Fruit fly (Drosophila melanogaster) whole organism, adult: ENCODE results near the gene CG32795.

ENCODE experiments used
- CG11617 ChIP-seq: fragments of 200-800 bp; sonication (Bioruptor generic); optimal IDR thresholded peaks from 2 replicates; lab custom pipeline; 2017; ENCODE audit warnings: mild to moderate bottlenecking, missing biosample characterization, missing genetic modification reagents, missing genetic modification characterization
- CG12768 ChIP-seq: fragments of 200-800 bp; sonication (Bioruptor generic); optimal IDR thresholded peaks from 2 replicates; lab custom pipeline; 2017; ENCODE audit warnings: missing biosample characterization, missing genetic modification characterization, mild to moderate bottlenecking, moderate library complexity, missing genetic modification reagents
- CG14711 ChIP-seq: fragments of 200-800 bp; sonication (Bioruptor generic); optimal IDR thresholded peaks from 2 replicates; lab custom pipeline; 2018; ENCODE audit warnings: missing biosample characterization, mild to moderate bottlenecking, missing genetic modification characterization, moderate library complexity
- CG1620 ChIP-seq: fragments of 200-800 bp; sonication (Bioruptor generic); optimal IDR thresholded peaks from 2 replicates; lab custom pipeline; 2016; ENCODE audit warnings: missing biosample characterization, missing genetic modification characterization
- CG33017 ChIP-seq: fragments of 200-800 bp; sonication (Bioruptor generic); optimal IDR thresholded peaks from 2 replicates; lab custom pipeline; 2018; ENCODE audit warnings: missing biosample characterization, mild to moderate bottlenecking, missing genetic modification characterization, moderate library complexity
- CG5204 ChIP-seq: fragments of 200-800 bp; sonication (Bioruptor generic); optimal IDR thresholded peaks from 2 replicates; lab custom pipeline; 2016; ENCODE audit warnings: missing biosample characterization, missing genetic modification characterization
- CG7045 ChIP-seq: fragments of 200-800 bp; sonication (Bioruptor generic); optimal IDR thresholded peaks from 2 replicates; lab custom pipeline; 2017; ENCODE audit warnings: missing biosample characterization, mild to moderate bottlenecking, missing genetic modification characterization
- CG7101 ChIP-seq: fragments of 200-800 bp; sonication (Bioruptor generic); optimal IDR thresholded peaks from 2 replicates; lab custom pipeline; 2018; ENCODE audit warnings: missing biosample characterization, mild to moderate bottlenecking, missing genetic modification characterization, moderate library complexity
- Clk ChIP-seq: fragments of 200-800 bp; sonication (Bioruptor generic); optimal IDR thresholded peaks from 2 replicates; lab custom pipeline; 2017; ENCODE audit warnings: missing biosample characterization, missing genetic modification characterization
- Crg-1 ChIP-seq: fragments of 200-800 bp; sonication (Bioruptor generic); optimal IDR thresholded peaks from 2 replicates; lab custom pipeline; 2016; ENCODE audit warnings: missing biosample characterization, missing genetic modification characterization
- Hr96 ChIP-seq: fragments of 200-800 bp; sonication (Bioruptor generic); optimal IDR thresholded peaks from 2 replicates; lab custom pipeline; 2016; ENCODE audit warnings: missing biosample characterization, missing genetic modification characterization
- Mnt ChIP-seq: fragments of 200-800 bp; sonication (Bioruptor generic); optimal IDR thresholded peaks from 2 replicates; lab custom pipeline; 2016; ENCODE audit warnings: missing biosample characterization, mild to moderate bottlenecking, missing genetic modification characterization
- bab1 ChIP-seq: fragments of 200-800 bp; sonication (Bioruptor generic); optimal IDR thresholded peaks from 3 replicates; lab custom pipeline; 2019; ENCODE audit warnings: missing biosample characterization, mild to moderate bottlenecking, missing genetic modification characterization, moderate library complexity
- cic ChIP-seq: fragments of 200-800 bp; sonication (Bioruptor generic); optimal IDR thresholded peaks from 2 replicates; lab custom pipeline; 2017; ENCODE audit warnings: missing biosample characterization, mild to moderate bottlenecking, missing genetic modification characterization, moderate library complexity
- cnc ChIP-seq, 2 experiments: fragments of >200 bp; optimal IDR thresholded peaks; 2 replicates each; lab custom pipeline; 2017
- kay ChIP-seq: fragments of 200-800 bp; sonication (Bioruptor generic); peaks from one replicate; lab custom pipeline; 2016; ENCODE audit warnings: missing biosample characterization, missing genetic modification characterization, borderline replicate concordance
- ovo ChIP-seq: fragments of 200-800 bp; sonication (Bioruptor generic); optimal IDR thresholded peaks from 2 replicates; lab custom pipeline; 2016; ENCODE audit warnings: missing biosample characterization, missing genetic modification characterization
- pad ChIP-seq: fragments of 200-800 bp; sonication (Bioruptor generic); optimal IDR thresholded peaks from 3 replicates; lab custom pipeline; 2017; ENCODE audit warnings: missing biosample characterization, missing genetic modification characterization, mild to moderate bottlenecking, moderate library complexity, missing genetic modification reagents
- tj ChIP-seq: fragments of 200-800 bp; sonication (Bioruptor generic); optimal IDR thresholded peaks from 3 replicates; lab custom pipeline; 2017; ENCODE audit warnings: missing biosample characterization, mild to moderate bottlenecking, missing genetic modification characterization, moderate library complexity
- toe ChIP-seq: fragments of 200-800 bp; sonication (Bioruptor generic); optimal IDR thresholded peaks from 2 replicates; lab custom pipeline; 2016; ENCODE audit warnings: missing biosample characterization, missing genetic modification characterization

The CG32795 gene

DNA sequence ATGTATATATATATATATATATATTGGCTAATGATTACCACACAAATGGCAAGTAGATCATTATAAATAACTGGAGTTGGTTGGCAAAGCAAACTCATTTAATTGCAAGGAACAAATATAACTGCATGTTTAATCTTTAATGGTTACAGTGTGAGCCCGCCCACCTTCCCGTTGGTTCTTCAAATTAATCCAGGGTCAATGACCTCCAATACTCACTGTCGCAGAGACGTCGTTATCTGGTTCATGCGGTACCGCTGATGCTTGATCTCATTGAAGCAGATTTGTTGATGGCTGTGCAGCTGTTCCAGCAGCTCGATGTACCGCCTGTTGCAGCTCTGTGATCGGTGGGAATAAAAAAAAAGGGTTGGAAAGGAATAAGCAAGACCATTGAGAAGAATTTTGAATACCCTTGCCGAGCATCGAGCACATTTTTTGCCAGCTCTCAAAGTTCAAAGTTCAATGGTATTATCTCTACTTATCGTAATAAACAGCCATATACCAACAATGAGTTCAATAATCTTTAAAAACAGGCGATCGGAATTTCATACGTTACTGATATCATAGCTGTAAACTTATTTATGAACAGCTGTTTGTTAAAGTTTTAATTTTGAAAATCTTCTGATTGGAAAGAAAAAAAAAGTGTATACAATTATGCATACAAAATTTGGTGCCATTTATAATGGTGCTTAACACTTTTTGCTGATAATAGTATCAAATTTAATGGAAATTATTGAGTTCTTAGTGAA, 1.9 kb downstream of the CG32795 start:
- TF ChIP-seq toe (GFP tag; lab: Kevin White, UChicago) (no peak), cnc (optimal IDR thresholded peaks at IDR 0.05; lab: Kevin White, UChicago) (no peak)

- TF ChIP-seq CG12768 (GFP tag; lab: Kevin White, UChicago) (no peak), CG7045 (no peak), ovo (GFP tag; lab: Kevin White, UChicago) (no peak), pad (GFP tag; lab: Kevin White, UChicago) (no peak), tj (GFP tag; lab: Kevin White, UChicago) (no peak), Clk (GFP tag; lab: Kevin White, UChicago) (no peak), CG5204 (GFP tag; lab: Kevin White, UChicago) (no peak), CG7101 (no peak), CG11617 (no peak), kay (GFP tag; lab: Kevin White, UChicago) (no peak), cnc (optimal IDR thresholded peaks at IDR 0.05; lab: Kevin White, UChicago) (no peak), CG14711 (tag; lab: Kevin White, UChicago) (no peak), bab1 (GFP tag; lab: Kevin White, UChicago) (no peak), Crg-1 (GFP tag; lab: Kevin White, UChicago) (no peak), cic (GFP tag; lab: Kevin White, UChicago) (no peak), CG1620 (GFP tag; lab: Kevin White, UChicago) (no peak), toe (GFP tag; lab: Kevin White, UChicago) (no peak)
Observed at dm6 chrX:2787857-2788256, 2.5 kb downstream of the CG32795 start.

DNA sequence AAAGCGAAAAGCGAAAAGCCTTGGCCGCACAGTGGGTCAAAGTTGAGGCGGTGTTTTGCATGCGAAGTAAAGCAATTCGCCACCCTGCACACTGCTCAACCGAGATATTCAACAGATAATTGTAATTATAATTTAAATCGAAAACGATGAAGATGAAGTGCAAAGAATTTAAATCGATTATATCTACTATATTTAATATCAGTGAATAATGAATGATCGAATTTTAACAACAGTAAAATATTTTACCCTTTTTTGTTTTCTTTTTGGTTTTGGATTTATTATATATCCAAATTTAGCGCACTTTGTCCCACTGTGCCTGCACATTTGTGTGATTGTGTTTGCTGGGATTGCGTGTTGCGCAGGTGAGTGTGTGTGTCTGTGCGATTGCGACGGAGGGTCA, 3.1 kb downstream of the CG32795 start:
- TF ChIP-seq CG12768 (GFP tag; lab: Kevin White, UChicago) (peak; percentile 74), Crg-1 (GFP tag; lab: Kevin White, UChicago) (peak; percentile 30), CG14711 (tag; lab: Kevin White, UChicago) (peak; percentile 83), cic (GFP tag; lab: Kevin White, UChicago) (peak; percentile 1), cnc (optimal IDR thresholded peaks at IDR 0.05; lab: Kevin White, UChicago) (no peak), CG33017 (tag; lab: Kevin White, UChicago) (peak; percentile 78), Clk (GFP tag; lab: Kevin White, UChicago) (peak; percentile 71), kay (GFP tag; lab: Kevin White, UChicago) (peak; percentile 88), toe (GFP tag; lab: Kevin White, UChicago) (peak; percentile 72), CG11617 (peak; percentile 92), CG1620 (GFP tag; lab: Kevin White, UChicago) (peak; percentile 79), tj (GFP tag; lab: Kevin White, UChicago) (peak; percentile 77), CG7045 (peak; percentile 85), ovo (GFP tag; lab: Kevin White, UChicago) (peak; percentile 42), CG7101 (peak; percentile 90), Hr96 (peak; percentile 81), CG5204 (GFP tag; lab: Kevin White, UChicago) (peak; percentile 85), pad (GFP tag; lab: Kevin White, UChicago) (peak; percentile 76), Mnt (GFP tag; lab: Kevin White, UChicago) (peak; percentile 64), bab1 (GFP tag; lab: Kevin White, UChicago) (peak; percentile 93)

DNA sequence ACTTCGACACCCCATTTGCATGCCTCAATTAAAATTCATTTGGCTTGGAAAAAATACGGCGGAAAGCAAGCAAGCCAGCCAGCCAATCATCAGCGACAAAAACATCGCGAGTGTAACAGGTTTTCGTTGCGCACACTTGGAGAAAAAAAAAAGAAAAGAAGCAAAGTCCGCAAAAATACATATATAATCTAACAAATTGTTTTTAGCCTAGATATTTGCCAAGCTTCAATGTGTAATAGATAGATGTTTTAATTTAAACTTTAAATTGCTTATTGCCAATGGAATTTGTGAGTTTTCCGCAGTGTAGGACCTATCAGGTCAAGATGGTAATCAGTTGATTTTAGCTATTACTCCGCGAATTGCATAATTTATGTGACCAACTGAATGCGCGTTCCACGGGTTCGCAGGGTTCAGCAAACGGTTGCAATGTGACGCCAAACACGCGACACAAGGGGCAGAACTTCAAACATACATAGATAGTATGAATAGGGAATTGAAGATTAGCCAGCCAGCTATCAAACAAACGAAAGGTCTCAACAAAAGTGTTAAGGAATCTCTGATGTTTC, 3.7 kb downstream of the CG32795 start:
- no peak for TF ChIP-seq kay (GFP tag; lab: Kevin White, UChicago)
- TF ChIP-seq cnc (optimal IDR thresholded peaks at IDR 0.05; lab: Kevin White, UChicago), result no peak
- peak; percentile 86 for TF ChIP-seq CG33017 (tag; lab: Kevin White, UChicago)
- peak; percentile 84 for TF ChIP-seq bab1 (GFP tag; lab: Kevin White, UChicago)
- TF ChIP-seq CG7101, result peak; percentile 93
- peak; percentile 66 for TF ChIP-seq pad (GFP tag; lab: Kevin White, UChicago)
- TF ChIP-seq Clk (GFP tag; lab: Kevin White, UChicago), result peak; percentile 72
- peak; percentile 12 for TF ChIP-seq ovo (GFP tag; lab: Kevin White, UChicago)
- peak; percentile 80 for TF ChIP-seq CG5204 (GFP tag; lab: Kevin White, UChicago)
- TF ChIP-seq CG1620 (GFP tag; lab: Kevin White, UChicago), result peak; percentile 80
- no peak for TF ChIP-seq cic (GFP tag; lab: Kevin White, UChicago)
- peak; percentile 87 for TF ChIP-seq CG12768 (GFP tag; lab: Kevin White, UChicago)
- peak; percentile 84 for TF ChIP-seq toe (GFP tag; lab: Kevin White, UChicago)
- TF ChIP-seq CG11617, result peak; percentile 61
- TF ChIP-seq CG14711 (tag; lab: Kevin White, UChicago), result peak; percentile 89
- TF ChIP-seq Mnt (GFP tag; lab: Kevin White, UChicago), result peak; percentile 68
- peak; percentile 35 for TF ChIP-seq Crg-1 (GFP tag; lab: Kevin White, UChicago)
- TF ChIP-seq Hr96, result peak; percentile 92
- peak; percentile 87 for TF ChIP-seq CG7045
- peak; percentile 56 for TF ChIP-seq tj (GFP tag; lab: Kevin White, UChicago)

DNA sequence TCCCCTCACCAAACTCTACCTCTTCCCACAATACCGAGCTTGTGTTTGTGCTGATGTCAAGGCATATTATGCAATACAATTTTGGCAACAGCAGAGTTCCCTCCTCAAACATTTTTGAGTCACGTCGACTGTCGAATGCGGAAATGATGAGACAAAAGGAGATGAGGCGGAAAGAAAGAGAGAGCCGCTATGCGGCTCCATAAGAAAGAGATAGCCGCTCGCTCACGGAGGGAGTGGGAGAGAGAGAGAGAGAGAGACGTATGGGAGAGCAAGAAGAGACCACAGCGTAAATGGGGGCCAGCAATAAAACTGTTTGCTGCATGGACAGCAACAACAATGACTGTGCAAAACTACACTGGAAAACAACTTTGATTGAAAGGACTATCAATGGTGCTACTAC, 24.9 kb downstream of the CG32795 start:
- TF ChIP-seq kay (GFP tag; lab: Kevin White, UChicago) (no peak), CG12768 (GFP tag; lab: Kevin White, UChicago) (no peak), CG7045 (no peak), CG5204 (GFP tag; lab: Kevin White, UChicago) (no peak), ovo (GFP tag; lab: Kevin White, UChicago) (no peak), cnc (optimal IDR thresholded peaks at IDR 0.05; lab: Kevin White, UChicago) (no peak), pad (GFP tag; lab: Kevin White, UChicago) (no peak), CG1620 (GFP tag; lab: Kevin White, UChicago) (no peak), tj (GFP tag; lab: Kevin White, UChicago) (no peak)
